Fruit fly (Drosophila melanogaster): ENCODE measurements around the gene Taf7.

The Taf7 gene

DNA sequence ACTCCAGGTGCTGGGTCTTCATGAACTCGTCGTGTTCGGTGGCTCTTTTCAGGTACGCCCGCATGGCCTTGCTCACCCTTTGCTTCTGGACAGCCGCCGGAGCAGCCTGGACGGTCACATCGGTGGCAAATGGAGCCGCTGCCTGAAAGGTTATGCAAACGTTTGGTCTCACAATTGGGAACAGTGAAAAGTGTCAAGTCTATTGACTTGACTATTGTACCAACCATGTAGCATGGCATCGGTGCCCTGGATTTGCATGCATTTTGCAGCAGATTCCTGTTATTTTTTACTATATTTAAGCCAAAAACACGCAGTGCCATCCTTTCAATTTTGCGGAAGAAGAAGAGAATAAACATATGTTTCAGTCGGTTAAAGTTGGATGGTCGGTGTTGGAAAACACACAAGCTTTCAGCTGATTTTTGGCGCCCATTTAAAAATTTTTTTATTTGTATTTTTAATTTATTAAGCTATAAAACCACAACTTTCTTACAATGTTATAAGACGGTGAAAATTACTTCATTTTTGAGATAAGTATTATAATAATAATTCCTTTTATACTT lies 4.7 kb upstream of the Taf7 start, which contains the start of gene mRpS9 (continued):
- TF ChIP-seq Side (GFP tag; optimal IDR thresholded peaks at IDR 0.05) = no peak
- TF ChIP-seq CG12391 (tag; optimal IDR thresholded peaks at IDR 0.05) = no peak
- no peak for TF ChIP-seq cg (GFP tag; optimal IDR thresholded peaks at IDR 0.05)
- no peak for TF ChIP-seq CG1603 (tag; optimal IDR thresholded peaks at IDR 0.05)
- no peak for TF ChIP-seq tgo (GFP tag; IDR thresholded peaks at IDR 0.05)
- TF ChIP-seq bsh (GFP tag; optimal IDR thresholded peaks at IDR 0.05) = no peak
- peak; percentile 43; the same call in 1 of the 2 replicates for TF ChIP-seq CG13287 (GFP tag; IDR thresholded peaks at IDR 0.05; ENCODE audit: partially characterized antibody)
- TF ChIP-seq nerfin-1 (tag; optimal IDR thresholded peaks at IDR 0.05) = no peak
- no peak for TF ChIP-seq Six4 (GFP tag; optimal IDR thresholded peaks at IDR 0.05)
- no peak for TF ChIP-seq Meics (GFP tag; optimal IDR thresholded peaks at IDR 0.05)
- peak; percentile 36 for TF ChIP-seq pzg (GFP tag; optimal IDR thresholded peaks at IDR 0.05)
- TF ChIP-seq CG32532 (GFP tag; IDR thresholded peaks at IDR 0.05) = no peak
- TF ChIP-seq pan (optimal IDR thresholded peaks at IDR 0.05) = no peak
- no peak for TF ChIP-seq pan (GFP tag; optimal IDR thresholded peaks at IDR 0.05 in 1 of 2, IDR thresholded peaks at IDR 0.05 in 1 of 2)
- no peak for TF ChIP-seq Eip74EF (GFP tag; optimal IDR thresholded peaks at IDR 0.05)
- no peak for TF ChIP-seq Aef1 (GFP tag; IDR thresholded peaks at IDR 0.05)
- TF ChIP-seq Dref (GFP tag; IDR thresholded peaks at IDR 0.05) = no peak
- TF ChIP-seq exex (tag; optimal IDR thresholded peaks at IDR 0.05) = no peak
- no peak for TF ChIP-seq ind (GFP tag; optimal IDR thresholded peaks at IDR 0.05)
- no peak for TF ChIP-seq E2f1 (GFP tag; IDR thresholded peaks at IDR 0.05)
- TF ChIP-seq CG10267 (tag; optimal IDR thresholded peaks at IDR 0.05) = peak; percentile 85
- TF ChIP-seq Med (GFP tag) = peak; percentile 63
- no peak for TF ChIP-seq CG32772 (GFP tag; IDR thresholded peaks at IDR 0.05)
- no peak for TF ChIP-seq CG7357 (GFP tag; IDR thresholded peaks at IDR 0.05)
- TF ChIP-seq CG17361 (GFP tag; IDR thresholded peaks at IDR 0.05) = no peak
- peak; percentile 14 for TF ChIP-seq bigmax (GFP tag; optimal IDR thresholded peaks at IDR 0.05)
- no peak for TF ChIP-seq CG7786 (GFP tag; optimal IDR thresholded peaks at IDR 0.05)
- TF ChIP-seq unpg (GFP tag; optimal IDR thresholded peaks at IDR 0.05) = no peak
- no peak for TF ChIP-seq CG6689 (GFP tag; IDR thresholded peaks at IDR 0.05)
- TF ChIP-seq CG17385 (GFP tag; optimal IDR thresholded peaks at IDR 0.05) = peak; percentile 97
- TF ChIP-seq Scr (GFP tag; IDR thresholded peaks at IDR 0.05; ENCODE audit: partially characterized antibody) = 0 out of 2 replicates have a peak, but pooled peaks have one; percentile 8
- no peak for TF ChIP-seq Taf1 (GFP tag; IDR thresholded peaks at IDR 0.05)
- no peak for TF ChIP-seq shn (GFP tag; optimal IDR thresholded peaks at IDR 0.05)
- TF ChIP-seq CG12236 (GFP tag; optimal IDR thresholded peaks at IDR 0.05) = no peak
- no peak for TF ChIP-seq lmd (GFP tag; IDR thresholded peaks at IDR 0.05)
- TF ChIP-seq CG1602 (GFP tag; optimal IDR thresholded peaks at IDR 0.05) = no peak
- no peak for TF ChIP-seq CG2712 (tag; optimal IDR thresholded peaks at IDR 0.05)
- TF ChIP-seq corto (GFP tag; optimal IDR thresholded peaks at IDR 0.05) = no peak
- peak; percentile 17 for TF ChIP-seq trem (tag; optimal IDR thresholded peaks at IDR 0.05)
- no peak for TF ChIP-seq schlank (tag; optimal IDR thresholded peaks at IDR 0.05)
- TF ChIP-seq Hsf (GFP tag; optimal IDR thresholded peaks at IDR 0.05) = no peak
- TF ChIP-seq chinmo (GFP tag; IDR thresholded peaks at IDR 0.05; ENCODE audit: partially characterized antibody) = no peak
- TF ChIP-seq hbn (GFP tag; IDR thresholded peaks at IDR 0.05; ENCODE audit: partially characterized antibody) = no peak
- no peak for TF ChIP-seq pb (GFP tag; optimal IDR thresholded peaks at IDR 0.05)
- no peak for TF ChIP-seq inv (GFP tag; IDR thresholded peaks at IDR 0.05; ENCODE audit: partially characterized antibody)
- peak; percentile 61 for TF ChIP-seq MESR4 (GFP tag; optimal IDR thresholded peaks at IDR 0.05)
- TF ChIP-seq Gug (GFP tag; IDR thresholded peaks at IDR 0.05) = no peak
- peak in 1 of 2 experiments; percentile 91 for TF ChIP-seq Pdp1 (GFP tag; optimal IDR thresholded peaks at IDR 0.05)
- no peak for TF ChIP-seq CG11247 (GFP tag; IDR thresholded peaks at IDR 0.05)
- no peak for TF ChIP-seq CG11695 (GFP tag; IDR thresholded peaks at IDR 0.05)

Measured in whole organism, embryonic.